Fruit fly (Drosophila melanogaster) whole organism, embryonic: ENCODE data around the gene Trs20.

ENCODE experiments used
- Aef1 ChIP-seq: fragments of 200-800 bp; sonication (Bioruptor generic); IDR thresholded peaks from 3 replicates; pipeline ENCODE4 v1.3.6; 2022; ENCODE audit warnings: missing biosample characterization, missing genetic modification characterization
- Bdp1 ChIP-seq: fragments of 200-800 bp; sonication (Bioruptor generic); optimal IDR thresholded peaks from 3 replicates; lab custom pipeline; 2016; ENCODE audit warnings: missing biosample characterization, missing genetic modification characterization
- Bgb ChIP-seq: fragments of 200-800 bp; sonication (Bioruptor generic); IDR thresholded peaks from 2 replicates; pipeline ENCODE4 v1.3.6; 2022; ENCODE audit warnings: missing biosample characterization, missing genetic modification characterization; ENCODE audit not compliant: partially characterized antibody
- CG11085 ChIP-seq: fragments of 200-800 bp; sonication (Bioruptor generic); IDR thresholded peaks from 2 replicates; pipeline ENCODE4 v1.3.6; 2022; ENCODE audit warnings: missing biosample characterization, missing genetic modification characterization
- CG11504 ChIP-seq: fragments of 200-800 bp; sonication (Bioruptor generic); optimal IDR thresholded peaks from 3 replicates; lab custom pipeline; 2019; ENCODE audit warnings: missing biosample characterization, mild to moderate bottlenecking, missing genetic modification characterization, moderate library complexity
- CG11696 ChIP-seq: fragments of 200-800 bp; sonication (Bioruptor generic); IDR thresholded peaks from 2 replicates; pipeline ENCODE4 v1.3.6; 2022; ENCODE audit warnings: missing biosample characterization, missing genetic modification characterization
- CG12071 ChIP-seq: fragments of 200-800 bp; sonication (Bioruptor generic); optimal IDR thresholded peaks from 3 replicates; lab custom pipeline; 2018; ENCODE audit warnings: missing biosample characterization, mild to moderate bottlenecking, missing genetic modification characterization
- CG13296 ChIP-seq: fragments of 200-800 bp; sonication (Bioruptor generic); optimal IDR thresholded peaks from 3 replicates; lab custom pipeline; 2018; ENCODE audit warnings: missing biosample characterization, mild to moderate bottlenecking, missing genetic modification characterization
- CG14441 ChIP-seq: fragments of 200-800 bp; sonication (Bioruptor generic); IDR thresholded peaks from 2 replicates; pipeline ENCODE4 v1.3.6; 2022; ENCODE audit warnings: missing biosample characterization, missing genetic modification characterization
- CG14860 ChIP-seq: fragments of 200-800 bp; sonication (Bioruptor generic); IDR thresholded peaks from 3 replicates; pipeline ENCODE4 v1.3.6; 2022; ENCODE audit warnings: missing biosample characterization, missing genetic modification characterization; ENCODE audit not compliant: partially characterized antibody
- CG14965 ChIP-seq: fragments of 200-800 bp; sonication (Bioruptor generic); optimal IDR thresholded peaks from 2 replicates; lab custom pipeline; 2016; ENCODE audit warnings: missing biosample characterization, missing genetic modification characterization, borderline replicate concordance
- CG16815 ChIP-seq: fragments of 200-800 bp; sonication (Bioruptor generic); optimal IDR thresholded peaks from 3 replicates; lab custom pipeline; 2017; ENCODE audit warnings: missing biosample characterization, mild to moderate bottlenecking, missing genetic modification characterization
- CG17802 ChIP-seq: fragments of 200-800 bp; sonication (Bioruptor generic); optimal IDR thresholded peaks from 2 replicates; lab custom pipeline; 2018; ENCODE audit warnings: missing biosample characterization, mild to moderate bottlenecking, missing genetic modification characterization, moderate library complexity
- CG18476 ChIP-seq: fragments of 200-800 bp; sonication (Bioruptor generic); optimal IDR thresholded peaks from 2 replicates; lab custom pipeline; 2016; ENCODE audit warnings: missing biosample characterization, mild to moderate bottlenecking, missing genetic modification characterization
- CG3281 ChIP-seq: fragments of 200-800 bp; sonication (Bioruptor generic); optimal IDR thresholded peaks from 3 replicates; lab custom pipeline; 2017; ENCODE audit warnings: missing biosample characterization, mild to moderate bottlenecking, missing genetic modification characterization
- CG34224 ChIP-seq: fragments of 200-800 bp; sonication (Bioruptor generic); IDR thresholded peaks from 3 replicates; pipeline ENCODE4 v1.3.6; 2022; ENCODE audit warnings: missing biosample characterization, missing genetic modification characterization; ENCODE audit not compliant: partially characterized antibody
- CG6765 ChIP-seq: fragments of 200-800 bp; sonication (Bioruptor generic); optimal IDR thresholded peaks from 3 replicates; lab custom pipeline; 2017; ENCODE audit warnings: missing biosample characterization, mild to moderate bottlenecking, missing genetic modification characterization
- CG7357 ChIP-seq: fragments of 200-800 bp; sonication (Bioruptor generic); IDR thresholded peaks from 3 replicates; pipeline ENCODE4 v1.3.6; 2022; ENCODE audit warnings: missing biosample characterization, missing genetic modification characterization
- CG7745 ChIP-seq: fragments of 200-800 bp; sonication (Bioruptor generic); optimal IDR thresholded peaks from 2 replicates; lab custom pipeline; 2018; ENCODE audit warnings: missing biosample characterization, mild to moderate bottlenecking, missing genetic modification characterization, moderate library complexity
- CG9609 ChIP-seq: fragments of 200-800 bp; sonication (Bioruptor generic); optimal IDR thresholded peaks from 3 replicates; lab custom pipeline; 2016; ENCODE audit warnings: missing biosample characterization, missing genetic modification characterization
- ERR ChIP-seq: fragments of 200-800 bp; sonication (Bioruptor generic); optimal IDR thresholded peaks from 2 replicates; lab custom pipeline; 2016; ENCODE audit warnings: missing biosample characterization, missing genetic modification characterization
- Hr78 ChIP-seq, 2 experiments: fragments of 200-800 bp in 1 of 2; fragments of >200 bp in 1 of 2; sonication (Bioruptor generic) in 1 of 2; optimal IDR thresholded peaks; 2 replicates each; lab custom pipeline; 2017 to 2019; ENCODE audit warnings: missing biosample characterization in 2 of 2, missing genetic modification characterization in 2 of 2, mild to moderate bottlenecking in 1 of 2, moderate library complexity in 1 of 2
- Hsf ChIP-seq: fragments of 200-800 bp; sonication (Bioruptor generic); optimal IDR thresholded peaks from 3 replicates; lab custom pipeline; 2016; ENCODE audit warnings: missing biosample characterization, missing genetic modification characterization
- Lim3 ChIP-seq: fragments of 200-800 bp; sonication (Bioruptor generic); IDR thresholded peaks from 2 replicates; pipeline ENCODE4 v1.3.6; 2022; ENCODE audit warnings: missing biosample characterization, missing genetic modification characterization
- MESR4 ChIP-seq: fragments of 200-800 bp; sonication (Bioruptor generic); optimal IDR thresholded peaks from 2 replicates; lab custom pipeline; 2018; ENCODE audit warnings: missing biosample characterization, mild to moderate bottlenecking, missing genetic modification characterization, moderate library complexity
- Oli ChIP-seq: fragments of 200-800 bp; sonication (Bioruptor generic); optimal IDR thresholded peaks from 2 replicates; lab custom pipeline; 2018; ENCODE audit warnings: missing biosample characterization, mild to moderate bottlenecking, missing genetic modification characterization, moderate library complexity
- Ravus ChIP-seq: fragments of 200-800 bp; sonication (Bioruptor generic); IDR thresholded peaks from 2 replicates; pipeline ENCODE4 v1.3.6; 2022; ENCODE audit warnings: missing biosample characterization, missing genetic modification characterization
- Spps ChIP-seq: fragments of 200-800 bp; sonication (Bioruptor generic); optimal IDR thresholded peaks from 2 replicates; lab custom pipeline; 2018; ENCODE audit warnings: missing biosample characterization, mild to moderate bottlenecking, missing genetic modification characterization
- Vsx1 ChIP-seq: fragments of 200-800 bp; sonication (Bioruptor generic); optimal IDR thresholded peaks from 2 replicates; lab custom pipeline; 2017; ENCODE audit warnings: missing biosample characterization, mild to moderate bottlenecking, missing genetic modification characterization, missing genetic modification reagents
- amos ChIP-seq: fragments of 200-800 bp; sonication (Bioruptor generic); IDR thresholded peaks from 2 replicates; pipeline ENCODE4 v1.3.6; 2022; ENCODE audit warnings: missing biosample characterization, missing genetic modification characterization; ENCODE audit not compliant: partially characterized antibody
- ap ChIP-seq: fragments of 200-800 bp; sonication (Bioruptor generic); IDR thresholded peaks from 2 replicates; pipeline ENCODE4 v1.3.6; 2022; ENCODE audit warnings: missing biosample characterization, missing genetic modification characterization
- bowl ChIP-seq: fragments of 200-800 bp; sonication (Bioruptor generic); IDR thresholded peaks from 2 replicates; pipeline ENCODE4 v1.3.6; 2022; ENCODE audit warnings: missing biosample characterization, missing genetic modification characterization
- btn ChIP-seq: fragments of 200-800 bp; sonication (Bioruptor generic); optimal IDR thresholded peaks from 2 replicates; lab custom pipeline; 2016; ENCODE audit warnings: missing biosample characterization, missing genetic modification characterization
- cas ChIP-seq: fragments of 200-800 bp; sonication (Bioruptor generic); IDR thresholded peaks from 2 replicates; pipeline ENCODE4 v1.3.6; 2022; ENCODE audit warnings: missing biosample characterization, missing genetic modification characterization
- cg ChIP-seq: fragments of 200-800 bp; sonication (Bioruptor generic); optimal IDR thresholded peaks from 3 replicates; lab custom pipeline; 2019; ENCODE audit warnings: missing biosample characterization, mild to moderate bottlenecking, missing genetic modification characterization, moderate library complexity
- dmrt11E ChIP-seq: fragments of 200-800 bp; sonication (Bioruptor generic); optimal IDR thresholded peaks from 3 replicates; lab custom pipeline; 2018; ENCODE audit warnings: missing biosample characterization, mild to moderate bottlenecking, missing genetic modification characterization, moderate library complexity
- dysf ChIP-seq: fragments of 200-800 bp; sonication (Bioruptor generic); IDR thresholded peaks from 3 replicates; pipeline ENCODE4 v1.3.6; 2022; ENCODE audit warnings: missing biosample characterization, missing genetic modification characterization
- hth ChIP-seq: fragments of >200 bp; optimal IDR thresholded peaks from 2 replicates; lab custom pipeline; 2017; ENCODE audit warnings: inconsistent platforms
- ind ChIP-seq: fragments of 200-800 bp; sonication (Bioruptor generic); optimal IDR thresholded peaks from 3 replicates; lab custom pipeline; 2016; ENCODE audit warnings: missing biosample characterization, missing genetic modification characterization
- inv ChIP-seq: fragments of 200-800 bp; sonication (Bioruptor generic); IDR thresholded peaks from 2 replicates; pipeline ENCODE4 v1.3.6; 2022; ENCODE audit warnings: missing biosample characterization, missing genetic modification characterization; ENCODE audit not compliant: partially characterized antibody
- lbe ChIP-seq: fragments of 200-800 bp; sonication (Bioruptor generic); optimal IDR thresholded peaks from 2 replicates; lab custom pipeline; 2016; ENCODE audit warnings: missing biosample characterization, mild to moderate bottlenecking, missing genetic modification characterization
- odd ChIP-seq: fragments of 200-800 bp; sonication (Bioruptor generic); optimal IDR thresholded peaks from 2 replicates; lab custom pipeline; 2017; ENCODE audit warnings: missing biosample characterization, mild to moderate bottlenecking, missing genetic modification characterization
- psq ChIP-seq: fragments of 200-800 bp; sonication (Bioruptor generic); optimal IDR thresholded peaks from 2 replicates; lab custom pipeline; 2017; ENCODE audit warnings: missing biosample characterization, missing genetic modification characterization
- sc ChIP-seq, 3 experiments: fragments of >200 bp in 2 of 3; fragments of 200-800 bp in 1 of 3; sonication (Bioruptor generic) in 1 of 3; optimal IDR thresholded peaks; 2 replicates in 2 of 3; 3 replicates in 1 of 3; lab custom pipeline; 2017; ENCODE audit warnings: mild to moderate bottlenecking in 1 of 3, missing biosample characterization in 1 of 3, missing genetic modification characterization in 1 of 3, missing genetic modification reagents in 1 of 3
- ssp ChIP-seq: fragments of 200-800 bp; sonication (Bioruptor generic); IDR thresholded peaks from 2 replicates; pipeline ENCODE4 v1.3.6; 2022; ENCODE audit warnings: missing biosample characterization, missing genetic modification characterization
- ttk ChIP-seq: fragments of 200-800 bp; sonication (Bioruptor generic); IDR thresholded peaks from 2 replicates; pipeline ENCODE4 v2.1.2; 2022; ENCODE audit warnings: missing biosample characterization, missing genetic modification characterization
- tup ChIP-seq: fragments of 200-800 bp; sonication (Bioruptor generic); optimal IDR thresholded peaks from 2 replicates; lab custom pipeline; 2016; ENCODE audit warnings: missing biosample characterization, mild to moderate bottlenecking, missing genetic modification characterization, moderate library complexity
- unc-4 ChIP-seq: fragments of 200-800 bp; sonication (Bioruptor generic); IDR thresholded peaks from 2 replicates; pipeline ENCODE4 v1.3.6; 2022; ENCODE audit warnings: missing biosample characterization, missing genetic modification characterization; ENCODE audit not compliant: partially characterized antibody

Trs20 gene

dm6 chr3L:16131264-16132066 lies at the start of gene Trs20, which contains the start of gene elg1 (continued):
- TF ChIP-seq dmrt11E (peak; percentile 59), Oli (tag; lab: Kevin White, UChicago) (peak; percentile 53), Vsx1 (GFP tag; lab: Kevin White, UChicago) (peak; percentile 59), CG11085 (GFP tag; lab: Robert Waterston, UW) (no peak), CG9609 (GFP tag; lab: Kevin White, UChicago) (no peak), CG11504 (tag; lab: Kevin White, UChicago) (no peak), MESR4 (GFP tag; lab: Kevin White, UChicago) (peak; percentile 75), bowl (GFP tag; lab: Robert Waterston, UW) (no peak), Hsf (GFP tag; lab: Kevin White, UChicago) (no peak), hth (lab: Kevin White, UChicago) (no peak), cas (GFP tag; lab: Robert Waterston, UW) (0 out of 2 replicates have a peak, but pooled peaks have one; percentile 4), ssp (GFP tag; lab: Robert Waterston, UW) (no peak), dysf (GFP tag; lab: Robert Waterston, UW) (peak; percentile 45; the same call in 1 of the 3 replicates), CG11696 (GFP tag; lab: Robert Waterston, UW) (peak; percentile 100), CG16815 (GFP tag; lab: Kevin White, UChicago) (no peak), CG34224 (GFP tag; lab: Robert Waterston, UW) (no peak), CG13296 (GFP tag; lab: Kevin White, UChicago) (peak; percentile 73), CG18476 (GFP tag; lab: Kevin White, UChicago) (no peak), btn (GFP tag; lab: Kevin White, UChicago) (no peak), CG14441 (GFP tag; lab: Robert Waterston, UW) (no peak), psq (no peak), ERR (GFP tag; lab: Kevin White, UChicago) (no peak), ap (GFP tag; lab: Robert Waterston, UW) (no peak), Bdp1 (GFP tag; lab: Kevin White, UChicago) (no peak), CG6765 (GFP tag; lab: Kevin White, UChicago) (peak; percentile 27), Spps (tag; lab: Kevin White, UChicago) (no peak), Ravus (no peak), CG17802 (tag; lab: Kevin White, UChicago) (no peak), sc (optimal IDR thresholded peaks at IDR 0.05; lab: Kevin White, UChicago) (no peak), sc (GFP tag; optimal IDR thresholded peaks at IDR 0.05; lab: Kevin White, UChicago) (no peak), CG14860 (no peak), CG7357 (GFP tag; lab: Robert Waterston, UW) (no peak), odd (no peak), ttk (GFP tag; lab: Robert Waterston, UW) (no peak), CG3281 (GFP tag; lab: Kevin White, UChicago) (peak; percentile 51), CG14965 (GFP tag; lab: Kevin White, UChicago) (no peak), CG7745 (no peak), Hr78 (GFP tag; optimal IDR thresholded peaks at IDR 0.05; lab: Kevin White, UChicago) (peak in 1 of 2 experiments; percentile 44), unc-4 (no peak), Bgb (0 out of 2 replicates have a peak, but pooled peaks have one; percentile 7), inv (no peak), CG12071 (GFP tag; lab: Kevin White, UChicago) (no peak), tup (GFP tag; lab: Kevin White, UChicago) (no peak), cg (GFP tag; lab: Kevin White, UChicago) (no peak), Lim3 (GFP tag; lab: Robert Waterston, UW) (no peak), amos (GFP tag; lab: Robert Waterston, UW) (no peak), Aef1 (GFP tag; lab: Robert Waterston, UW) (peak; percentile 17; the same call in 1 of the 3 replicates), ind (GFP tag; lab: Kevin White, UChicago) (peak; percentile 39), lbe (peak; percentile 22)
